Fruit fly (Drosophila melanogaster): Measurements from ENCODE around the gene CG17470.

Gene CG17470

dm6 chr2L:20643144-20643543 is at the start of gene CG17470:
Gene CG17470 (minus strand): TSS chr2L:20643244.
- no peak for TF ChIP-seq CG17801 (GFP tag; optimal IDR thresholded peaks at IDR 0.05; ENCODE audit: partially characterized antibody)

- TF ChIP-seq CG17801 (GFP tag; optimal IDR thresholded peaks at IDR 0.05; ENCODE audit: partially characterized antibody), result no peak
Measured at dm6 chr2L:20690055-20690454, 47.0 kb upstream of the CG17470 start.

- no peak for TF ChIP-seq CG17801 (GFP tag; optimal IDR thresholded peaks at IDR 0.05; ENCODE audit: partially characterized antibody)
Measured at dm6 chr2L:20688722-20689121, 45.7 kb upstream of the CG17470 start.

dm6 chr2L:20682136-20682733 is 39.2 kb upstream of the CG17470 start, which contains the start of gene CG2617:
Gene CG2617 (plus strand): TSS chr2L:20682368.
- TF ChIP-seq CG17801 (GFP tag; optimal IDR thresholded peaks at IDR 0.05; ENCODE audit: partially characterized antibody), result no peak

- TF ChIP-seq CG17801 (GFP tag; optimal IDR thresholded peaks at IDR 0.05; ENCODE audit: partially characterized antibody), result peak; percentile 57
Measured at dm6 chr2L:20681648-20682098, 38.6 kb upstream of the CG17470 start, which contains the start of gene Cen. Gene Cen (minus strand): TSS chr2L:20681846.

dm6 chr2L:20675875-20676274 is 32.8 kb upstream of the CG17470 start, which contains the start of the genes CG31678 and IKKepsilon:
Gene CG31678 (minus strand): TSS chr2L:20675941.
Gene IKKepsilon (plus strand): TSS chr2L:20676045.
- TF ChIP-seq CG17801 (GFP tag; optimal IDR thresholded peaks at IDR 0.05; ENCODE audit: partially characterized antibody), result peak; percentile 40

dm6 chr2L:20674718-20675117 is 31.7 kb upstream of the CG17470 start:
- TF ChIP-seq CG17801 (GFP tag; optimal IDR thresholded peaks at IDR 0.05; ENCODE audit: partially characterized antibody), result no peak

- TF ChIP-seq CG17801 (GFP tag; optimal IDR thresholded peaks at IDR 0.05; ENCODE audit: partially characterized antibody), result no peak
Measured at dm6 chr2L:20673737-20674461, 30.9 kb upstream of the CG17470 start.

dm6 chr2L:20671212-20671611 is 28.2 kb upstream of the CG17470 start:
- TF ChIP-seq CG17801 (GFP tag; optimal IDR thresholded peaks at IDR 0.05; ENCODE audit: partially characterized antibody), result no peak

- no peak for TF ChIP-seq CG17801 (GFP tag; optimal IDR thresholded peaks at IDR 0.05; ENCODE audit: partially characterized antibody)
Measured at dm6 chr2L:20664428-20664827, 21.4 kb upstream of the CG17470 start.

- TF ChIP-seq CG17801 (GFP tag; optimal IDR thresholded peaks at IDR 0.05; ENCODE audit: partially characterized antibody), result no peak
Measured at dm6 chr2L:20661071-20661470, 18.0 kb upstream of the CG17470 start.

dm6 chr2L:20656110-20656509 is 13.1 kb upstream of the CG17470 start, which contains the start of the genes brun and CG2614:
Gene brun (minus strand): TSS chr2L:20656178.
Gene CG2614 (plus strand): TSS chr2L:20656426.
- TF ChIP-seq CG17801 (GFP tag; optimal IDR thresholded peaks at IDR 0.05; ENCODE audit: partially characterized antibody), result peak; percentile 64

dm6 chr2L:20649891-20650290 is 6.8 kb upstream of the CG17470 start, which contains the start of gene CG2611:
Gene CG2611 (plus strand): TSS chr2L:20650189.
- peak; percentile 14 for TF ChIP-seq CG17801 (GFP tag; optimal IDR thresholded peaks at IDR 0.05; ENCODE audit: partially characterized antibody)

- no peak for TF ChIP-seq CG17801 (GFP tag; optimal IDR thresholded peaks at IDR 0.05; ENCODE audit: partially characterized antibody)
Measured at dm6 chr2L:20648612-20649011, 5.6 kb upstream of the CG17470 start, which contains the start of gene CG18810. Gene CG18810 (plus strand): TSS chr2L:20648912.

- no peak for TF ChIP-seq CG17801 (GFP tag; optimal IDR thresholded peaks at IDR 0.05; ENCODE audit: partially characterized antibody)
Measured at dm6 chr2L:20647240-20647908, 4.3 kb upstream of the CG17470 start.

All from ovary, adult (tissue).